Worm (Caenorhabditis elegans): ENCODE measurements around the gene C07D10.1.

- TF ChIP-seq ref-1 (GFP tag; conservative IDR thresholded peaks at IDR 0.05): no peak
- TF ChIP-seq ztf-23 (GFP tag; IDR thresholded peaks at IDR 0.05): no peak
- TF ChIP-seq cog-1 (tag; optimal IDR thresholded peaks at IDR 0.05): peak; percentile 66
- TF ChIP-seq klf-2 (GFP tag; conservative IDR thresholded peaks at IDR 0.05): no peak
- no peak for TF ChIP-seq ztf-29 (GFP tag; IDR thresholded peaks at IDR 0.05)
These were observed 34.8 kb upstream of the C07D10.1 start, which contains the start of gene msra-1 for ce11 chrII:7363990-7364455.

Measured in whole organism, midembryonic.